3 fruit fly cellular contexts compared by ENCODE assay signal in the genomic region with DNA sequence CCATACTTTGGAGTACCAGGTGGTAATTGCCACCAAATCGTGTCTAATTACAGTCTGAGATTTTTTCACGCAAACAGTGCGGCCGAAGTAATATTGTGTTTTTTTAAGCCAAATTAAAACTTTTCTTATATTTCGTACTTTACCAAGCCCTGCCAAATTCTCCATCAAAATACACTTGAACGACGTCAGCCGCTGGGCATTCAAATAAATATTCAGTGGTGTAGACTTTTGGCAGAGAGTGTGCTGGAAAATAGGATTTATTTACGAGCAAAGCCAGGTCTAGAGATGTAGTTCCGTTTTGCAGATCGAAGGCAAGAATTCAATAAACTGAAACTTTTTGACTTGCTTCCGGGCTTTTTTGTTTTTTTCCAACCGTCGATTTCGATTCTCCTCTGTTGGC.
A peak's percentile ranks its signal among the peaks of the same experiment; 100 is the strongest.
TF ChIP-seq lines count a peak whose summit lies in the region.

No protein-coding gene starts in this region.

- TF ChIP-seq CTCF in whole organism, embryonic (GFP tag; optimal IDR thresholded peaks at IDR 0.05; lab: Kevin White, UChicago): no peak

TF ChIP-seq in whole organism, adult, 20 proteins besides CTCF, POLR2A, EP300 and RAD21:
- TF ChIP-seq CG1620 (GFP tag; optimal IDR thresholded peaks at IDR 0.05; lab: Kevin White, UChicago) (no peak), CG5204 (GFP tag; optimal IDR thresholded peaks at IDR 0.05; lab: Kevin White, UChicago) (peak; percentile 3), cic (GFP tag; optimal IDR thresholded peaks at IDR 0.05; lab: Kevin White, UChicago) (no peak), ovo (GFP tag; optimal IDR thresholded peaks at IDR 0.05; lab: Kevin White, UChicago) (no peak), Clk (GFP tag; optimal IDR thresholded peaks at IDR 0.05; lab: Kevin White, UChicago) (no peak)

TF ChIP-seq in whole organism, embryonic, 481 proteins besides CTCF, POLR2A, EP300 and RAD21:
- TF ChIP-seq CG8388 (GFP tag; optimal IDR thresholded peaks at IDR 0.05; lab: Kevin White, UChicago): peak; percentile 55
- no peak for TF ChIP-seq peb (GFP tag; IDR thresholded peaks at IDR 0.05; lab: Robert Waterston, UW)

TF ChIP-seq in whole organism, prepupa, 60 proteins besides CTCF, POLR2A, EP300 and RAD21:
- TF ChIP-seq topi (GFP tag; optimal IDR thresholded peaks at IDR 0.05; lab: Kevin White, UChicago) (no peak), Gug (GFP tag; IDR thresholded peaks at IDR 0.05; lab: Robert Waterston, UW) (no peak), CG3919 (GFP tag; optimal IDR thresholded peaks at IDR 0.05; lab: Kevin White, UChicago) (no peak), Lpt (GFP tag; optimal IDR thresholded peaks at IDR 0.05; lab: Kevin White, UChicago) (no peak), CG11762 (GFP tag; optimal IDR thresholded peaks at IDR 0.05; lab: Kevin White, UChicago; ENCODE audit: insufficient read depth) (no peak), vri (GFP tag; optimal IDR thresholded peaks at IDR 0.05; lab: Kevin White, UChicago) (no peak), Eip78C (GFP tag; lab: Kevin White, UChicago) (peak; percentile 2), svp (GFP tag; lab: Kevin White, UChicago) (peak; percentile 55), dsx (GFP tag; optimal IDR thresholded peaks at IDR 0.05; lab: Kevin White, UChicago; ENCODE audit: poor library complexity, severe bottlenecking) (no peak)
